Fruit fly (Drosophila melanogaster): ENCODE results near the gene CG32024.

The CG32024 gene

dm6 chr3L:8836162-8836561 lies 28.8 kb downstream of the CG32024 start, which contains the start of gene CG32026:
TSS of gene CG32026 (plus strand) at chr3L:8836462.
- TF ChIP-seq CG17801 (GFP tag; optimal IDR thresholded peaks at IDR 0.05; ENCODE audit: partially characterized antibody): no peak

- TF ChIP-seq CG17801 (GFP tag; optimal IDR thresholded peaks at IDR 0.05; ENCODE audit: partially characterized antibody): no peak
Observed at dm6 chr3L:8839130-8839529, 31.7 kb downstream of the CG32024 start.

dm6 chr3L:8839563-8840425 lies 32.4 kb downstream of the CG32024 start:
- TF ChIP-seq CG17801 (GFP tag; optimal IDR thresholded peaks at IDR 0.05; ENCODE audit: partially characterized antibody): no peak

dm6 chr3L:8841757-8842156 lies 34.4 kb downstream of the CG32024 start:
- no peak for TF ChIP-seq CG17801 (GFP tag; optimal IDR thresholded peaks at IDR 0.05; ENCODE audit: partially characterized antibody)

dm6 chr3L:8842359-8842758 lies 35.0 kb downstream of the CG32024 start:
- TF ChIP-seq CG17801 (GFP tag; optimal IDR thresholded peaks at IDR 0.05; ENCODE audit: partially characterized antibody): no peak

dm6 chr3L:8849817-8850216 lies 42.4 kb downstream of the CG32024 start:
- TF ChIP-seq CG17801 (GFP tag; optimal IDR thresholded peaks at IDR 0.05; ENCODE audit: partially characterized antibody): no peak

dm6 chr3L:8850784-8851704 lies 43.6 kb downstream of the CG32024 start:
- no peak for TF ChIP-seq CG17801 (GFP tag; optimal IDR thresholded peaks at IDR 0.05; ENCODE audit: partially characterized antibody)

- TF ChIP-seq CG17801 (GFP tag; optimal IDR thresholded peaks at IDR 0.05; ENCODE audit: partially characterized antibody): no peak
Observed at dm6 chr3L:8851950-8852349, 44.5 kb downstream of the CG32024 start.

- TF ChIP-seq CG17801 (GFP tag; optimal IDR thresholded peaks at IDR 0.05; ENCODE audit: partially characterized antibody): no peak
Observed at dm6 chr3L:8852907-8853306, 45.5 kb downstream of the CG32024 start.

dm6 chr3L:8853382-8853781 lies 46.0 kb downstream of the CG32024 start:
- TF ChIP-seq CG17801 (GFP tag; optimal IDR thresholded peaks at IDR 0.05; ENCODE audit: partially characterized antibody): no peak

dm6 chr3L:8855262-8855661 lies 47.9 kb downstream of the CG32024 start:
- no peak for TF ChIP-seq CG17801 (GFP tag; optimal IDR thresholded peaks at IDR 0.05; ENCODE audit: partially characterized antibody)

dm6 chr3L:8856875-8857274 lies 49.5 kb downstream of the CG32024 start:
- no peak for TF ChIP-seq CG17801 (GFP tag; optimal IDR thresholded peaks at IDR 0.05; ENCODE audit: partially characterized antibody)

dm6 chr3L:8857648-8858362 lies 50.4 kb downstream of the CG32024 start:
- no peak for TF ChIP-seq CG17801 (GFP tag; optimal IDR thresholded peaks at IDR 0.05; ENCODE audit: partially characterized antibody)
